Fruit fly (Drosophila melanogaster) whole organism, pupa: ENCODE measurements around the gene CG8607.

Source experiments
- CG12605 ChIP-seq: fragments of 200-800 bp; sonication (Bioruptor generic); IDR thresholded peaks from 2 replicates; pipeline ENCODE4 v1.3.6; 2022; ENCODE audit warnings: missing biosample characterization, missing genetic modification characterization
- CG13204 ChIP-seq: fragments of 200-800 bp; sonication (Bioruptor generic); optimal IDR thresholded peaks from 2 replicates; lab custom pipeline; 2018; ENCODE audit warnings: missing biosample characterization, mild to moderate bottlenecking, missing genetic modification characterization, moderate library complexity
- CG14655 ChIP-seq: fragments of 200-800 bp; sonication (Bioruptor generic); optimal IDR thresholded peaks from 3 replicates; lab custom pipeline; 2017; ENCODE audit warnings: mild to moderate bottlenecking, missing biosample characterization, missing genetic modification reagents, missing genetic modification characterization
- CG15710 ChIP-seq: fragments of 200-800 bp; sonication (Bioruptor generic); optimal IDR thresholded peaks from 2 replicates; lab custom pipeline; 2018; ENCODE audit warnings: missing biosample characterization, mild to moderate bottlenecking, missing genetic modification characterization, moderate library complexity
- CG17806 ChIP-seq: fragments of 200-800 bp; sonication (Bioruptor generic); optimal IDR thresholded peaks from 2 replicates; lab custom pipeline; 2018; ENCODE audit warnings: missing biosample characterization, mild to moderate bottlenecking, missing genetic modification characterization, moderate library complexity
- CG32121 ChIP-seq: fragments of 200-800 bp; sonication (Bioruptor generic); IDR thresholded peaks from 2 replicates; pipeline ENCODE4 v1.3.6; 2022; ENCODE audit warnings: missing biosample characterization, missing genetic modification characterization
- CG34367 ChIP-seq: fragments of 200-800 bp; sonication (Bioruptor generic); optimal IDR thresholded peaks from 2 replicates; lab custom pipeline; 2018; ENCODE audit warnings: missing biosample characterization, mild to moderate bottlenecking, missing genetic modification characterization
- CG4496 ChIP-seq: fragments of 200-800 bp; sonication (Bioruptor generic); IDR thresholded peaks from 3 replicates; pipeline ENCODE4 v1.3.6; 2022; ENCODE audit warnings: missing biosample characterization, missing genetic modification characterization
- CG8159 ChIP-seq: fragments of 200-800 bp; sonication (Bioruptor generic); optimal IDR thresholded peaks from 3 replicates; lab custom pipeline; 2018; ENCODE audit warnings: missing biosample characterization, mild to moderate bottlenecking, missing genetic modification characterization, moderate library complexity
- CG8301 ChIP-seq: fragments of 200-800 bp; sonication (Bioruptor generic); optimal IDR thresholded peaks from 2 replicates; lab custom pipeline; 2018; ENCODE audit warnings: missing biosample characterization, mild to moderate bottlenecking, missing genetic modification characterization
- CG9948 ChIP-seq: fragments of 200-800 bp; sonication (Bioruptor generic); optimal IDR thresholded peaks from 2 replicates; lab custom pipeline; 2018; ENCODE audit warnings: missing biosample characterization, mild to moderate bottlenecking, missing genetic modification characterization, moderate library complexity
- EcR ChIP-seq: fragments of 200-800 bp; sonication (Bioruptor generic); optimal IDR thresholded peaks from 3 replicates; lab custom pipeline; 2019; ENCODE audit warnings: missing biosample characterization, missing genetic modification characterization, mild to moderate bottlenecking, moderate library complexity, missing genetic modification reagents
- Snoo ChIP-seq: fragments of 200-800 bp; sonication (Bioruptor generic); optimal IDR thresholded peaks from 3 replicates; lab custom pipeline; 2017; ENCODE audit warnings: missing biosample characterization, mild to moderate bottlenecking, missing genetic modification characterization, inconsistent platforms
- rn ChIP-seq: fragments of 200-800 bp; sonication (Bioruptor generic); IDR thresholded peaks from 2 replicates; pipeline ENCODE4 v1.3.6; 2022; ENCODE audit warnings: missing biosample characterization, missing genetic modification characterization

DNA sequence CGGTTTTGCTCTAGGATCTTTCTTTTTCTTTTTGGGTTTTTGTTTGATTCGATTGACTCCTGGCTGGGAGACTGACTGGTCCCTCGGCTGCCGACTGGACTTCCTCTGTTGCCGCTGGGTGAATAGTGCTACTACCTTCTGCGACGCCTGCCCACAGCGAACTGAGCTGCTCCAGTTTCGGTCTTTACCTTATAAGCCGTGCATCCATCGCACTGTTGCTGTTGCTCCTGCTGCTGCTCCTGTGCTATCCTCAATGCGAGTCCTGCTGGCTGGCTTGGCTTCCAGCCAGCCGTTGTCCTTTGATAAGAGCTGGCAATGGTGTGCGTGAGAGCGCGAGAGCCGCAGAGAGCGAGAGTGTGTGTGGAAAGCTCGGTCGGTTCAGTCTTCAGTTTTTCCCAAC, 7.1 kb upstream of the CG8607 start, which contains the start of gene unc-13-4A:
- TF ChIP-seq CG32121 (no peak), EcR (no peak), CG12605 (GFP tag; lab: Robert Waterston, UW) (no peak), rn (GFP tag; lab: Robert Waterston, UW) (no peak), CG15710 (tag; lab: Kevin White, UChicago) (no peak), CG14655 (GFP tag; lab: Kevin White, UChicago) (no peak), CG17806 (tag; lab: Kevin White, UChicago) (no peak), CG9948 (tag; lab: Kevin White, UChicago) (no peak), CG13204 (GFP tag; lab: Kevin White, UChicago) (no peak), CG34367 (tag; lab: Kevin White, UChicago) (no peak), CG8159 (no peak), CG8301 (tag; lab: Kevin White, UChicago) (no peak), Snoo (tag; lab: Kevin White, UChicago) (no peak), CG4496 (no peak)
